Fruit fly (Drosophila melanogaster) whole organism, embryonic: ENCODE measurements around the gene CG32625.
A peak's percentile ranks its signal among the peaks of the same experiment; 100 is the strongest.

Experiments used
- Atf6 ChIP-seq: fragments of 200-800 bp; sonication (Bioruptor generic); IDR thresholded peaks from 2 replicates; pipeline ENCODE4 v1.3.6; 2022; ENCODE audit warnings: missing biosample characterization, missing genetic modification characterization
- B-H1 ChIP-seq: fragments of 200-800 bp; sonication (Bioruptor generic); IDR thresholded peaks from 3 replicates; pipeline ENCODE4 v1.3.6; 2022; ENCODE audit warnings: missing biosample characterization, missing genetic modification characterization
- CG10543 ChIP-seq: fragments of 200-800 bp; sonication (Bioruptor generic); optimal IDR thresholded peaks from 3 replicates; lab custom pipeline; 2017; ENCODE audit warnings: missing biosample characterization, mild to moderate bottlenecking, missing genetic modification characterization, moderate library complexity
- CG10959 ChIP-seq: fragments of 200-800 bp; sonication (Bioruptor generic); IDR thresholded peaks from 2 replicates; pipeline ENCODE4 v1.3.6; 2022; ENCODE audit warnings: missing biosample characterization, missing genetic modification characterization
- CG11085 ChIP-seq: fragments of 200-800 bp; sonication (Bioruptor generic); IDR thresholded peaks from 2 replicates; pipeline ENCODE4 v1.3.6; 2022; ENCODE audit warnings: missing biosample characterization, missing genetic modification characterization
- CG12155 ChIP-seq: fragments of 200-800 bp; sonication (Bioruptor generic); optimal IDR thresholded peaks from 3 replicates; lab custom pipeline; 2016; ENCODE audit warnings: missing biosample characterization, missing genetic modification characterization
- CG13894 ChIP-seq: fragments of 200-800 bp; sonication (Bioruptor generic); optimal IDR thresholded peaks from 3 replicates; lab custom pipeline; 2018; ENCODE audit warnings: missing biosample characterization, mild to moderate bottlenecking, missing genetic modification characterization, moderate library complexity
- CG14050 ChIP-seq: fragments of 200-800 bp; sonication (Bioruptor generic); IDR thresholded peaks from 3 replicates; pipeline ENCODE4 v1.3.6; 2022; ENCODE audit warnings: missing biosample characterization, missing genetic modification characterization
- CG15269 ChIP-seq: fragments of 200-800 bp; sonication (Bioruptor generic); optimal IDR thresholded peaks from 2 replicates; lab custom pipeline; 2018; ENCODE audit warnings: missing biosample characterization, mild to moderate bottlenecking, missing genetic modification characterization, moderate library complexity
- CG16815 ChIP-seq: fragments of 200-800 bp; sonication (Bioruptor generic); optimal IDR thresholded peaks from 3 replicates; lab custom pipeline; 2017; ENCODE audit warnings: missing biosample characterization, mild to moderate bottlenecking, missing genetic modification characterization
- CG17612 ChIP-seq: fragments of 200-800 bp; sonication (Bioruptor generic); IDR thresholded peaks from 2 replicates; pipeline ENCODE4 v1.3.6; 2022; ENCODE audit warnings: missing biosample characterization, missing genetic modification characterization
- CG18619 ChIP-seq: fragments of 200-800 bp; sonication (Bioruptor generic); optimal IDR thresholded peaks from 3 replicates; lab custom pipeline; 2017; ENCODE audit warnings: missing biosample characterization, mild to moderate bottlenecking, missing genetic modification characterization
- CG3838 ChIP-seq: fragments of 200-800 bp; sonication (Bioruptor generic); optimal IDR thresholded peaks from 3 replicates; lab custom pipeline; 2016; ENCODE audit warnings: missing biosample characterization, missing genetic modification characterization
- CG4328 ChIP-seq: fragments of 200-800 bp; sonication (Bioruptor generic); optimal IDR thresholded peaks from 3 replicates; lab custom pipeline; 2017; ENCODE audit warnings: missing biosample characterization, missing genetic modification reagents, missing genetic modification characterization
- CG4404 ChIP-seq: fragments of 200-800 bp; sonication (Bioruptor generic); IDR thresholded peaks from 2 replicates; pipeline ENCODE4 v1.3.6; 2022; ENCODE audit warnings: missing biosample characterization, missing genetic modification characterization
- CG6175 ChIP-seq: fragments of 200-800 bp; sonication (Bioruptor generic); IDR thresholded peaks from 3 replicates; pipeline ENCODE4 v1.3.6; 2022; ENCODE audit warnings: missing biosample characterization, missing genetic modification characterization
- CG7963 ChIP-seq: fragments of 200-800 bp; sonication (Bioruptor generic); IDR thresholded peaks from 3 replicates; pipeline ENCODE4 v1.3.6; 2022; ENCODE audit warnings: missing biosample characterization, missing genetic modification characterization; ENCODE audit not compliant: partially characterized antibody
- CG9437 ChIP-seq: fragments of 200-800 bp; sonication (Bioruptor generic); optimal IDR thresholded peaks from 2 replicates; lab custom pipeline; 2018; ENCODE audit warnings: missing biosample characterization, mild to moderate bottlenecking, missing genetic modification characterization
- MESR4 ChIP-seq: fragments of 200-800 bp; sonication (Bioruptor generic); optimal IDR thresholded peaks from 2 replicates; lab custom pipeline; 2018; ENCODE audit warnings: missing biosample characterization, mild to moderate bottlenecking, missing genetic modification characterization, moderate library complexity
- Med ChIP-seq: fragments of 200-800 bp; sonication (Bioruptor generic); peaks from one replicate; lab custom pipeline; 2016; ENCODE audit warnings: missing biosample characterization, missing genetic modification characterization, mild to moderate bottlenecking, inconsistent platforms, moderate library complexity
- Nf-YA ChIP-seq: fragments of 200-800 bp; sonication (Bioruptor generic); IDR thresholded peaks from 2 replicates; pipeline ENCODE4 v1.3.6; 2022; ENCODE audit warnings: missing biosample characterization, missing genetic modification characterization
- Nf-YC ChIP-seq: fragments of 200-800 bp; optimal IDR thresholded peaks from 3 replicates; lab custom pipeline; 2019; ENCODE audit warnings: missing biosample characterization, mild to moderate bottlenecking, missing genetic modification characterization, moderate library complexity
- Opbp ChIP-seq: fragments of 200-800 bp; sonication (Bioruptor generic); IDR thresholded peaks from 3 replicates; pipeline ENCODE4 v1.3.6; 2022; ENCODE audit warnings: missing biosample characterization, missing genetic modification characterization; ENCODE audit not compliant: partially characterized antibody
- Side ChIP-seq: fragments of 200-800 bp; sonication (Bioruptor generic); optimal IDR thresholded peaks from 2 replicates; lab custom pipeline; 2016; ENCODE audit warnings: missing biosample characterization, missing genetic modification characterization
- Taf1 ChIP-seq: fragments of 200-800 bp; sonication (Bioruptor generic); IDR thresholded peaks from 2 replicates; pipeline ENCODE4 v1.3.6; 2022; ENCODE audit warnings: missing biosample characterization, missing genetic modification characterization
- Xbp1 ChIP-seq: fragments of 200-800 bp; sonication (Bioruptor generic); optimal IDR thresholded peaks from 3 replicates; lab custom pipeline; 2016; ENCODE audit warnings: missing biosample characterization, mild to moderate bottlenecking, missing genetic modification characterization
- br ChIP-seq: fragments of >200 bp; optimal IDR thresholded peaks from 2 replicates; lab custom pipeline; 2017
- bsh ChIP-seq, 2 experiments: fragments of 200-800 bp; sonication (Bioruptor generic); optimal IDR thresholded peaks; 2 replicates each; lab custom pipeline; 2017 to 2018; ENCODE audit warnings: mild to moderate bottlenecking in 2 of 2, missing biosample characterization in 2 of 2, missing genetic modification characterization in 2 of 2, moderate library complexity in 1 of 2
- chinmo ChIP-seq: fragments of 200-800 bp; sonication (Bioruptor generic); IDR thresholded peaks from 4 replicates; pipeline ENCODE4 v1.3.6; 2022; ENCODE audit warnings: missing biosample characterization, missing genetic modification characterization; ENCODE audit not compliant: partially characterized antibody
- chm ChIP-seq: fragments of 200-800 bp; sonication (Bioruptor generic); IDR thresholded peaks from 2 replicates; pipeline ENCODE4 v1.3.6; 2022; ENCODE audit warnings: missing biosample characterization, missing genetic modification characterization
- croc ChIP-seq: fragments of 200-800 bp; sonication (Bioruptor generic); conservative IDR thresholded peaks from 3 replicates; pipeline ENCODE4 v1.3.6; 2022; ENCODE audit warnings: missing biosample characterization, missing genetic modification characterization
- dmrt99B ChIP-seq: fragments of 200-800 bp; sonication (Bioruptor generic); optimal IDR thresholded peaks from 2 replicates; lab custom pipeline; 2018; ENCODE audit warnings: missing biosample characterization, mild to moderate bottlenecking, missing genetic modification characterization, moderate library complexity
- dpn ChIP-seq, 2 experiments: fragments of 200-800 bp; sonication (Bioruptor generic); optimal IDR thresholded peaks; 3 replicates each; lab custom pipeline; 2016; ENCODE audit warnings: missing biosample characterization in 2 of 2, missing genetic modification characterization in 2 of 2
- eyg ChIP-seq: fragments of 200-800 bp; sonication (Bioruptor generic); optimal IDR thresholded peaks from 3 replicates; lab custom pipeline; 2016; ENCODE audit warnings: missing biosample characterization, missing genetic modification characterization
- fd64A ChIP-seq: fragments of 200-800 bp; sonication (Bioruptor generic); optimal IDR thresholded peaks from 3 replicates; lab custom pipeline; 2018; ENCODE audit warnings: missing biosample characterization, mild to moderate bottlenecking, missing genetic modification characterization
- org-1 ChIP-seq: fragments of 200-800 bp; sonication (Bioruptor generic); optimal IDR thresholded peaks from 2 replicates; lab custom pipeline; 2017; ENCODE audit warnings: missing biosample characterization, missing genetic modification characterization
- peb ChIP-seq: fragments of 200-800 bp; sonication (Bioruptor generic); IDR thresholded peaks from 2 replicates; pipeline ENCODE4 v1.3.6; 2022; ENCODE audit warnings: missing biosample characterization, missing genetic modification characterization
- phol ChIP-seq: fragments of 200-800 bp; sonication (Bioruptor generic); optimal IDR thresholded peaks from 3 replicates; lab custom pipeline; 2018; ENCODE audit warnings: missing biosample characterization, mild to moderate bottlenecking, missing genetic modification characterization, moderate library complexity
- so ChIP-seq: fragments of 200-800 bp; sonication (Bioruptor generic); IDR thresholded peaks from 3 replicates; pipeline ENCODE4 v1.3.6; 2022; ENCODE audit warnings: missing biosample characterization, missing genetic modification characterization
- stc ChIP-seq: fragments of 200-800 bp; sonication (Bioruptor generic); IDR thresholded peaks from 2 replicates; pipeline ENCODE4 v1.3.6; 2022; ENCODE audit warnings: missing biosample characterization, missing genetic modification characterization
- wek ChIP-seq: fragments of 200-800 bp; sonication (Bioruptor generic); optimal IDR thresholded peaks from 3 replicates; lab custom pipeline; 2018; ENCODE audit warnings: missing biosample characterization, mild to moderate bottlenecking, missing genetic modification characterization, moderate library complexity

CG32625 gene

DNA sequence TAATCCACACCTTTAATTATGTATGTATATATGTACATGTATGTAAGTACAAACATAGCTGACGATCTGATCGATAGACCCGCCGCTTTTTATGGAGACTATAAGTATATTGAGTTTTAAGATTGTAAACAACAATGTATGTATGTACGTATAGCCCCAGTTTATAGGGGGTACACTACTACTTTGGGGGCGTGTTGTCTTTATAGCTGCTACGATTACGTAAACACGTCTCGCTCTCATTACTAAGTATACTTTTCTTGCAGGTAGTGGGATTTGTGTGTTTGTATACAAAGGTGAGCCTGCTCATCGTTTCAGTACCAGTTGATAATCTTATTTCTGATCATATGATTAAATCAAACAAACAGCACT is 6.8 kb downstream of the CG32625 start (continued):
- TF ChIP-seq stc (GFP tag; lab: Robert Waterston, UW) (0 out of 2 replicates have a peak, but pooled peaks have one; percentile 5), peb (no peak), MESR4 (GFP tag; lab: Kevin White, UChicago) (no peak), CG6175 (no peak), CG11085 (no peak), CG13894 (tag; lab: Kevin White, UChicago) (no peak), CG3838 (GFP tag; lab: Kevin White, UChicago) (no peak), Side (GFP tag; lab: Kevin White, UChicago) (no peak), org-1 (GFP tag; lab: Kevin White, UChicago) (peak; percentile 13), CG18619 (GFP tag; lab: Kevin White, UChicago) (no peak), dmrt99B (tag; lab: Kevin White, UChicago) (no peak), croc (GFP tag; lab: Robert Waterston, UW) (no peak), phol (no peak), so (GFP tag; lab: Robert Waterston, UW) (peak; percentile 9; the same call in 1 of the 3 replicates), CG4328 (GFP tag; lab: Kevin White, UChicago) (peak; percentile 54), CG9437 (GFP tag; lab: Kevin White, UChicago) (peak; percentile 19), bsh (GFP tag; optimal IDR thresholded peaks at IDR 0.05; lab: Kevin White, UChicago) (no peak), CG14050 (GFP tag; lab: Robert Waterston, UW) (no peak), dpn (GFP tag; optimal IDR thresholded peaks at IDR 0.05; lab: Kevin White, UChicago) (no peak), B-H1 (no peak), CG7963 (no peak), chinmo (GFP tag; lab: Robert Waterston, UW) (no peak), Atf6 (GFP tag; lab: Robert Waterston, UW) (0 out of 2 replicates have a peak, but pooled peaks have one; percentile 10), CG15269 (tag; lab: Kevin White, UChicago) (no peak), CG12155 (GFP tag; lab: Kevin White, UChicago) (no peak), CG17612 (GFP tag; lab: Robert Waterston, UW) (no peak), Opbp (GFP tag; lab: Robert Waterston, UW) (no peak), chm (GFP tag; lab: Robert Waterston, UW) (no peak), Nf-YC (tag; lab: Kevin White, UChicago) (no peak), CG10959 (GFP tag; lab: Robert Waterston, UW) (no peak), eyg (GFP tag; lab: Kevin White, UChicago) (no peak), CG10543 (GFP tag; lab: Kevin White, UChicago) (peak; percentile 13), Nf-YA (GFP tag; lab: Robert Waterston, UW) (no peak), br (lab: Kevin White, UChicago) (no peak), Xbp1 (GFP tag; lab: Kevin White, UChicago) (no peak), fd64A (GFP tag; lab: Kevin White, UChicago) (peak; percentile 45), wek (GFP tag; lab: Kevin White, UChicago) (no peak), Med (GFP tag; lab: Kevin White, UChicago) (peak; percentile 58), CG4404 (GFP tag; lab: Robert Waterston, UW) (no peak), CG16815 (no peak), Taf1 (no peak)
